Worm (Caenorhabditis elegans) whole organism, L2 larva: ENCODE data around the gene T16A1.10.

ENCODE experiments used
- C34F6.9 ChIP-seq: fragments of 150-350 bp; optimal IDR thresholded peaks from 2 replicates; lab custom pipeline; 2014; ENCODE audit warnings: missing biosample characterization, missing genetic modification characterization
- F13H6.1 ChIP-seq: sonication (generic microtip); optimal IDR thresholded peaks from 2 replicates; lab custom pipeline; 2016; ENCODE audit warnings: missing genetic modification characterization, missing compliant biosample characterization
- R02D3.7 ChIP-seq: fragments of 150-350 bp; optimal IDR thresholded peaks from 2 replicates; lab custom pipeline; 2014; ENCODE audit warnings: missing biosample characterization, missing genetic modification characterization
- Y55F3AM.14 ChIP-seq: fragments of 200-800 bp; sonication (Bioruptor generic); optimal IDR thresholded peaks from 2 replicates; lab custom pipeline; 2018; ENCODE audit warnings: mild to moderate bottlenecking, missing genetic modification characterization, missing compliant biosample characterization
- aly-2 ChIP-seq: fragments of 150-350 bp; optimal IDR thresholded peaks from 2 replicates; lab custom pipeline; 2014; ENCODE audit warnings: missing biosample characterization, missing genetic modification characterization
- ama-1 ChIP-seq: fragments of 150-350 bp; optimal IDR thresholded peaks from 2 replicates; lab custom pipeline; 2018; ENCODE audit warnings: inconsistent platforms
- crh-2 ChIP-seq: sonication (generic microtip); optimal IDR thresholded peaks from 2 replicates; lab custom pipeline; 2017; ENCODE audit warnings: missing biosample characterization, missing genetic modification characterization
- dmd-4 ChIP-seq: sonication (generic microtip); optimal IDR thresholded peaks from 2 replicates; lab custom pipeline; 2017; ENCODE audit warnings: missing biosample characterization, missing genetic modification characterization
- egl-27 ChIP-seq: sonication (generic microtip); optimal IDR thresholded peaks from 3 replicates; lab custom pipeline; 2017; ENCODE audit warnings: missing biosample characterization, missing genetic modification reagents, missing genetic modification characterization
- elt-1 ChIP-seq: fragments of 150-350 bp; optimal IDR thresholded peaks from 2 replicates; lab custom pipeline; 2014; ENCODE audit warnings: missing biosample characterization, missing genetic modification characterization
- elt-3 ChIP-seq: sonication (generic microtip); optimal IDR thresholded peaks from 2 replicates; lab custom pipeline; 2017; ENCODE audit warnings: missing biosample characterization, missing genetic modification characterization
- lin-11 ChIP-seq: fragments of 150-350 bp; sonication (generic microtip); optimal IDR thresholded peaks from 2 replicates; lab custom pipeline; 2014; ENCODE audit warnings: missing biosample characterization, missing genetic modification characterization, inconsistent platforms, mixed read lengths
- lin-13 ChIP-seq: fragments of 150-350 bp; optimal IDR thresholded peaks from 2 replicates; lab custom pipeline; 2014; ENCODE audit warnings: missing biosample characterization, missing genetic modification reagents, missing genetic modification characterization
- lin-39 ChIP-seq: fragments of 150-350 bp; optimal IDR thresholded peaks from 2 replicates; lab custom pipeline; 2014; ENCODE audit warnings: missing biosample characterization, missing genetic modification reagents, missing genetic modification characterization
- lsy-2 ChIP-seq, 2 experiments: fragments of 150-350 bp in 1 of 2; sonication (generic microtip) in 1 of 2; optimal IDR thresholded peaks; 2 replicates each; lab custom pipeline; 2014 to 2017; ENCODE audit warnings: missing biosample characterization in 2 of 2, missing genetic modification characterization in 2 of 2
- mab-5 ChIP-seq: fragments of 150-350 bp; optimal IDR thresholded peaks from 2 replicates; lab custom pipeline; 2014; ENCODE audit warnings: missing biosample characterization, missing genetic modification characterization
- mdl-1 ChIP-seq, 2 experiments: fragments of 150-350 bp in 1 of 2; sonication (generic microtip) in 1 of 2; optimal IDR thresholded peaks; 2 replicates each; lab custom pipeline; 2017; ENCODE audit warnings: missing biosample characterization in 2 of 2, missing genetic modification characterization in 2 of 2
- nhr-11 ChIP-seq: fragments of 150-350 bp; optimal IDR thresholded peaks from 2 replicates; lab custom pipeline; 2014; ENCODE audit warnings: missing biosample characterization, missing genetic modification characterization
- nhr-12 ChIP-seq: fragments of 150-350 bp; optimal IDR thresholded peaks from 2 replicates; lab custom pipeline; 2014; ENCODE audit warnings: missing biosample characterization, missing genetic modification characterization
- nhr-129 ChIP-seq: fragments of 150-350 bp; optimal IDR thresholded peaks from 2 replicates; lab custom pipeline; 2014; ENCODE audit warnings: missing biosample characterization, missing genetic modification characterization
- nhr-21 ChIP-seq: fragments of 150-350 bp; optimal IDR thresholded peaks from 2 replicates; lab custom pipeline; 2014; ENCODE audit warnings: missing biosample characterization, missing genetic modification characterization
- nhr-237 ChIP-seq: fragments of 150-350 bp; optimal IDR thresholded peaks from 2 replicates; lab custom pipeline; 2014; ENCODE audit warnings: missing biosample characterization, missing genetic modification characterization
- nhr-25 ChIP-seq: fragments of 150-350 bp; sonication (generic microtip); optimal IDR thresholded peaks from 3 replicates; lab custom pipeline; 2014; ENCODE audit warnings: missing biosample characterization, missing genetic modification characterization
- nhr-6 ChIP-seq: fragments of 150-350 bp; optimal IDR thresholded peaks from 2 replicates; lab custom pipeline; 2014; ENCODE audit warnings: missing biosample characterization, missing genetic modification characterization
- nhr-77 ChIP-seq: fragments of 150-350 bp; optimal IDR thresholded peaks from 2 replicates; lab custom pipeline; 2014; ENCODE audit warnings: missing biosample characterization, missing genetic modification characterization
- peb-1 ChIP-seq: fragments of 150-350 bp; optimal IDR thresholded peaks from 2 replicates; lab custom pipeline; 2014; ENCODE audit warnings: missing biosample characterization, missing genetic modification characterization
- sem-4 ChIP-seq: fragments of 150-350 bp; optimal IDR thresholded peaks from 2 replicates; lab custom pipeline; 2014; ENCODE audit warnings: missing biosample characterization, missing genetic modification reagents, missing genetic modification characterization
- skn-1 ChIP-seq: sonication (generic microtip); optimal IDR thresholded peaks from 2 replicates; lab custom pipeline; 2017; ENCODE audit warnings: missing biosample characterization, missing genetic modification characterization
- sma-3 ChIP-seq: sonication (generic microtip); optimal IDR thresholded peaks from 2 replicates; lab custom pipeline; 2016; ENCODE audit warnings: missing genetic modification reagents, missing genetic modification characterization, missing compliant biosample characterization
- sma-9 ChIP-seq, 2 experiments: fragments of 150-350 bp in 1 of 2; sonication (generic microtip) in 1 of 2; optimal IDR thresholded peaks; 2 replicates each; lab custom pipeline; 2014 to 2016; ENCODE audit warnings: missing genetic modification characterization in 2 of 2, mild to moderate bottlenecking in 1 of 2, missing biosample characterization in 1 of 2, missing compliant biosample characterization in 1 of 2, missing genetic modification reagents in 1 of 2, moderate library complexity in 1 of 2
- snpc-4 ChIP-seq: fragments of 150-350 bp; optimal IDR thresholded peaks from 2 replicates; lab custom pipeline; 2014; ENCODE audit warnings: missing biosample characterization, missing genetic modification characterization
- unc-55 ChIP-seq: fragments of 150-350 bp; sonication (generic microtip); optimal IDR thresholded peaks from 3 replicates; lab custom pipeline; 2014; ENCODE audit warnings: missing biosample characterization, missing genetic modification reagents, missing genetic modification characterization
- ztf-1 ChIP-seq: fragments of 200-800 bp; sonication (Bioruptor generic); conservative IDR thresholded peaks from 2 replicates; pipeline ENCODE4 v1.3.6; 2022; ENCODE audit warnings: missing genetic modification characterization, missing compliant biosample characterization

T16A1.10 gene

DNA sequence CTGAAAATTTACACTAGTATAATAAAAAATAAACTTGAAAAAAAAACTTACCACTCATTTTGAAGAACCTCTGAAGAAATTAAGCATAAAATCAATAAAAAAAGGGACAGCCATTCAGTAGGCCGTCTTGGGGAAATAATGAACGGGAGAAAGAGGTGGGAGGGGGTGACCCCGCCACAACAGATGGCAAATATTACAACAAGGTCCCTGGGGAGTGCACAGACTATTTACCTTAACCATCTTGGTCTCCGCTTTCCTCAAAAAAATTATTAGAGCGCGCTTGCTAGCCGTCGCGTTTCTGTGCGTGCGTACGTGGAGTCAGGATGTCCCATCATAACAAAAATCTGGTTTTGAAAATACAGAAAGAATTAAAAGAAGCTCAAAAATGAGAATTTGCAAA lies at the start of gene T16A1.10:
Gene T16A1.10, minus strand, starts transcription at position 123 of the 400 bp plus-strand sequence.
- no peak for TF ChIP-seq C34F6.9 (tag; lab: Kevin White, UChicago)
- no peak for TF ChIP-seq lin-39
- TF ChIP-seq egl-27 (tag; lab: Kevin White, UChicago): no peak
- no peak for TF ChIP-seq mdl-1 (tag; optimal IDR thresholded peaks at IDR 0.05; lab: Kevin White, UChicago)
- TF ChIP-seq, all 48 proteins: peak for 0

- TF ChIP-seq aly-2 (tag; lab: Kevin White, UChicago) (no peak), ama-1 (lab: Kevin White, UChicago) (no peak), lsy-2 (tag; optimal IDR thresholded peaks at IDR 0.05; lab: Kevin White, UChicago) (no peak), nhr-21 (tag; lab: Kevin White, UChicago) (no peak), unc-55 (GFP tag; lab: Kevin White, UChicago) (no peak), peb-1 (tag; lab: Kevin White, UChicago) (no peak), nhr-12 (tag; lab: Kevin White, UChicago) (no peak)
Observed at ce11 chrII:2140817-2141216, 48.9 kb upstream of the T16A1.10 start, which contains the start of gene C40A11.3. Gene C40A11.3 (plus strand): TSS chrII:2141117.

DNA sequence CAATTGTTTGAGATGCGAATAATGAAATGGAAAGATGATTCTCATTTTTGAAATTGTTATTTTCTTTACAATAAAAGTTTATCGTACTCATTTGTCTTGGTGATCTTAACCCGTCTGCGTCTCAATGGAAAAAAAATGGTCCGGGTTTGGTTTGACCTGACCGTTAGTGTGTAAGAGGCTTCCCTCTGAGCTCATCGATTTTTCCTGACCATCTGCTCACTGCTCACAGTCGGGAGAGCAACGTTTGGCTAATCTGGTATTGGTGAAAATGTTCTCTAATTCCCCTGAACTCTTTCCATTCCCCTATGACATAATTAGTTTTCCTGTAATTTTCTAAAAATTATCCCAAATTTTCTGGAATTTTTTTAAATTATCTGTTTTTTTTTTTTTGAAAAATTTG lies 47.0 kb upstream of the T16A1.10 start:
- no peak for TF ChIP-seq Y55F3AM.14
- TF ChIP-seq skn-1 (tag; lab: Kevin White, UChicago): no peak
- TF ChIP-seq nhr-25 (tag; lab: Kevin White, UChicago): no peak
- no peak for TF ChIP-seq R02D3.7 (tag; lab: Kevin White, UChicago)
- TF ChIP-seq nhr-12 (tag; lab: Kevin White, UChicago): no peak
- no peak for TF ChIP-seq sem-4 (tag; lab: Kevin White, UChicago)
- no peak for TF ChIP-seq egl-27 (tag; lab: Kevin White, UChicago)
- TF ChIP-seq ama-1 (lab: Kevin White, UChicago): no peak
- TF ChIP-seq mdl-1 (tag; optimal IDR thresholded peaks at IDR 0.05; lab: Kevin White, UChicago): no peak
- TF ChIP-seq snpc-4 (tag; lab: Kevin White, UChicago): no peak
- no peak for TF ChIP-seq dmd-4
- TF ChIP-seq nhr-11: no peak
- TF ChIP-seq lin-39: no peak
- no peak for TF ChIP-seq lsy-2 (tag; optimal IDR thresholded peaks at IDR 0.05; lab: Kevin White, UChicago)
- TF ChIP-seq elt-1 (tag; lab: Kevin White, UChicago): no peak
- TF ChIP-seq sma-9 (GFP tag; optimal IDR thresholded peaks at IDR 0.05; lab: Kevin White, UChicago): no peak
- no peak for TF ChIP-seq sma-9 (tag; optimal IDR thresholded peaks at IDR 0.05; lab: Kevin White, UChicago)

- no peak for TF ChIP-seq nhr-77 (tag; lab: Kevin White, UChicago)
- no peak for TF ChIP-seq elt-1 (tag; lab: Kevin White, UChicago)
- TF ChIP-seq nhr-129 (tag; lab: Kevin White, UChicago): no peak
- no peak for TF ChIP-seq ztf-1 (GFP tag; lab: Robert Waterston, UW)
- no peak for TF ChIP-seq F13H6.1 (tag; lab: Kevin White, UChicago)
- TF ChIP-seq lin-11 (tag; lab: Kevin White, UChicago): no peak
Observed at ce11 chrII:2137235-2137634, 45.3 kb upstream of the T16A1.10 start, which contains the start of gene C40A11.4. Gene C40A11.4 (plus strand): TSS chrII:2137422.

DNA sequence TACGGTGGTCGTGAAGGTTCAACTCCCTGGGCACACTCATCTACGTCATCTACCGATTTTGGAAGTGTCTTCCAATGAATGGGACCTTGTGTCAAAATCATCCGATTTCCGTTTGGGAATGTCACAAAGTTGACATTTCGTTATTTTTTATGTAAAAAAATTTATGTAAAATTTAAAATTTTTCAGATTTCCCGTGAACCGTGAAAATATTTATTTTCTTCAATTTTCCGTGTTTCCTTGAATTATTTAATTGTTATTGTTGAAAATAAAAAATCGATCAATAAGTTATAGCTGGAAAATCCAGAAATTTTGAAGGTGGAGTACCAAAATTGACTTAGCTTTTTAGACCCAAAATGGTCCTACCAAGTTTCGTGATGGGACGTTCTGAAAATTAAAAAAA lies 43.7 kb upstream of the T16A1.10 start, which contains the start of gene hpo-7:
Gene hpo-7, minus strand, starts transcription at position 101 of the 400 bp plus-strand sequence.
- TF ChIP-seq mab-5: no peak
- no peak for TF ChIP-seq nhr-21 (tag; lab: Kevin White, UChicago)
- no peak for TF ChIP-seq crh-2 (tag; lab: Kevin White, UChicago)
- no peak for TF ChIP-seq nhr-237 (tag; lab: Kevin White, UChicago)
- no peak for TF ChIP-seq elt-3 (tag; lab: Kevin White, UChicago)
- TF ChIP-seq, all 48 proteins: peak for 0

ce11 chrII:2130770-2131169 lies 38.9 kb upstream of the T16A1.10 start, which contains the start of gene sdz-28:
Gene sdz-28 (plus strand): TSS chrII:2131070.
- TF ChIP-seq nhr-21 (tag; lab: Kevin White, UChicago): no peak
- TF ChIP-seq nhr-6 (tag; lab: Kevin White, UChicago): no peak
- no peak for TF ChIP-seq lsy-2 (tag; optimal IDR thresholded peaks at IDR 0.05; lab: Kevin White, UChicago)
- no peak for TF ChIP-seq ztf-1 (GFP tag; lab: Robert Waterston, UW)
- no peak for TF ChIP-seq skn-1 (tag; lab: Kevin White, UChicago)
- no peak for TF ChIP-seq egl-27 (tag; lab: Kevin White, UChicago)
- TF ChIP-seq sma-3 (GFP tag; lab: Kevin White, UChicago): no peak
- TF ChIP-seq dmd-4: no peak
- TF ChIP-seq crh-2 (tag; lab: Kevin White, UChicago): no peak
- no peak for TF ChIP-seq F13H6.1 (tag; lab: Kevin White, UChicago)
- no peak for TF ChIP-seq nhr-77 (tag; lab: Kevin White, UChicago)
- TF ChIP-seq sem-4 (tag; lab: Kevin White, UChicago): no peak
- no peak for TF ChIP-seq peb-1 (tag; lab: Kevin White, UChicago)
- TF ChIP-seq mdl-1 (tag; optimal IDR thresholded peaks at IDR 0.05; lab: Kevin White, UChicago): no peak
- TF ChIP-seq lin-11 (tag; lab: Kevin White, UChicago): no peak
- no peak for TF ChIP-seq nhr-237 (tag; lab: Kevin White, UChicago)
- no peak for TF ChIP-seq Y55F3AM.14
- no peak for TF ChIP-seq lin-13
